Fruit fly (Drosophila melanogaster) whole organism, prepupa: Measurements from ENCODE around the gene Ran.

ENCODE experiments used
- CG3919 ChIP-seq: fragments of 200-800 bp; sonication (Bioruptor generic); optimal IDR thresholded peaks from 3 replicates; lab custom pipeline; 2016; ENCODE audit warnings: missing biosample characterization, missing genetic modification characterization
- CG6792 ChIP-seq: fragments of 200-800 bp; sonication (Bioruptor generic); optimal IDR thresholded peaks from 3 replicates; lab custom pipeline; 2016; ENCODE audit warnings: missing biosample characterization, missing genetic modification characterization
- CG7368 ChIP-seq: fragments of 200-800 bp; sonication (Bioruptor generic); optimal IDR thresholded peaks from 3 replicates; lab custom pipeline; 2016; ENCODE audit warnings: missing biosample characterization, missing genetic modification characterization
- CG8319 ChIP-seq: fragments of 200-800 bp; sonication (Bioruptor generic); optimal IDR thresholded peaks from 3 replicates; lab custom pipeline; 2016; ENCODE audit warnings: missing biosample characterization, missing genetic modification characterization
- Sox15 ChIP-seq: fragments of 200-800 bp; sonication (Bioruptor generic); optimal IDR thresholded peaks from 3 replicates; lab custom pipeline; 2016; ENCODE audit warnings: missing biosample characterization, missing genetic modification characterization

- TF ChIP-seq CG7368 (GFP tag; lab: Kevin White, UChicago) = no peak
- no peak for TF ChIP-seq Sox15 (GFP tag; lab: Kevin White, UChicago)
- TF ChIP-seq CG3919 = no peak
- no peak for TF ChIP-seq CG8319
- TF ChIP-seq CG6792 (GFP tag; lab: Kevin White, UChicago) = no peak
Measured at dm6 chrX:11135840-11136586, 12.5 kb downstream of the Ran start.
